Fruit fly (Drosophila melanogaster): Measurements from ENCODE around the gene CG42718.

- TF ChIP-seq CG8478 (optimal IDR thresholded peaks at IDR 0.05): no peak
- no peak for TF ChIP-seq CTCF (optimal IDR thresholded peaks at IDR 0.05)
Measured at dm6 chr3L:16319399-16319906, 1.6 kb downstream of the CG42718 start, which contains the start of the genes CG13041 and CG13060.
